Worm (Caenorhabditis elegans): ENCODE data around the gene C09E10.3.

DNA sequence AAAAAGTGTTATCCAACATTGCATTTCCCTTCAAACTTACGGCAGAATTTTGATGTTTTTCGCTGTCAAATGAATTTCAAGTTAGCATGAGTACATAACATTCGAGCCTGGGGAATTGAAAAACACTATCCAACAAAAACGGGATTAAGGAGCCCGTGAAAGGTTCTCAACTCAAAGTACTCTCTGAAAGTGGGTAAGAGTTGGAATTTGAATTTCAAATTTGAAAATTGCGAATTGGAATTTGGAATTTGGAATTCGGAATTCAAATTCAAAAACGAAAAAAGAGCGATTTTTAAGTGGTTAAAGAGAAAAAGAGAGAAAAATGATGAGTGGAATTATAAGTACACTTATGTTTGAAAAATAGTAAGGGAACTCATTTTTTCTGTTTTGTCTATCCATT is at the start of gene C09E10.3, which contains the start of gene dgk-1:
- TF ChIP-seq pqm-1 (tag; optimal IDR thresholded peaks at IDR 0.05), result no peak
- no peak for TF ChIP-seq nhr-76 (tag; optimal IDR thresholded peaks at IDR 0.05)
